Worm (Caenorhabditis elegans) whole organism, mixed stage, embryonic: ENCODE results near the gene F10E9.2.

Experiments used
- M03D4.4 ChIP-seq: sonication (generic microtip); optimal IDR thresholded peaks from 2 replicates; lab custom pipeline; 2017; ENCODE audit warnings: mild to moderate bottlenecking, missing genetic modification characterization, missing compliant biosample characterization
- ces-1 ChIP-seq: fragments of 150-350 bp; optimal IDR thresholded peaks from 2 replicates; lab custom pipeline; 2014; ENCODE audit warnings: missing biosample characterization, missing genetic modification reagents, missing genetic modification characterization
- lin-13 ChIP-seq: fragments of 150-350 bp; optimal IDR thresholded peaks from 2 replicates; lab custom pipeline; 2014; ENCODE audit warnings: missing biosample characterization, missing genetic modification characterization
- nhr-28 ChIP-seq: fragments of 150-350 bp; optimal IDR thresholded peaks from 2 replicates; lab custom pipeline; 2014; ENCODE audit warnings: missing biosample characterization, missing genetic modification characterization
- snpc-4 ChIP-seq: fragments of 150-350 bp; optimal IDR thresholded peaks from 2 replicates; lab custom pipeline; 2014; ENCODE audit warnings: missing biosample characterization, missing genetic modification characterization
- unc-120 ChIP-seq: sonication (generic microtip); optimal IDR thresholded peaks from 2 replicates; lab custom pipeline; 2017; ENCODE audit warnings: missing genetic modification characterization, missing compliant biosample characterization; ENCODE audit not compliant: poor library complexity, severe bottlenecking

DNA sequence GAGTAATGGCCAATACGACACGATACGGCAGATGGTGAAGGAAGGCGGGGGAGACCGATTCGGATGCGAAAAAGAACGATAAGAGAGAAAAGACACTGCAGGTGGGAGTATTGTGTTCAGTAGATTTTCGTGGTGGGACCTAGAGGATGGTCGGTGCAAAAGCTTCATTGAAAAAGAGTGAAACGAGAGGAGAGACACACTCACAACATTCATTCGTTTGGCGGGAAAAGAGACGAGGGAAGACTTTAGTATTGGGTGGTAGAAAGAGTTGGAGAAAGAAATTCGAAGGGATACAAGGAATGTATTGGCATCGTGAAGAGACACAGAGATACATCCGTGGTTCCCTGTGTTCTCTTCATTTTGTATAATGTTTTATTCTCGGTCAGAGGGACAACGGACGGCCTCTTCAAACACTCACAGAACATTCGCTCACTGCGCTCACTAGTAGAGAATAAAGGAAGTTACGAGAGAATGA lies 44.0 kb downstream of the F10E9.2 start:
- TF ChIP-seq nhr-28: no peak
- TF ChIP-seq M03D4.4 (tag; lab: Kevin White, UChicago): peak; percentile 31
- peak; percentile 68 for TF ChIP-seq ces-1 (GFP tag; lab: Kevin White, UChicago)
- TF ChIP-seq snpc-4 (tag; lab: Kevin White, UChicago): no peak
- TF ChIP-seq lin-13 (tag; lab: Kevin White, UChicago): no peak
- peak; percentile 64 for TF ChIP-seq unc-120 (tag; lab: Kevin White, UChicago)
